Worm (Caenorhabditis elegans): ENCODE data around the gene T01C8.3.

- TF ChIP-seq ZK546.5 (tag; optimal IDR thresholded peaks at IDR 0.05) (no peak), nhr-28 (tag; optimal IDR thresholded peaks at IDR 0.05) (no peak), R02D3.7 (tag; optimal IDR thresholded peaks at IDR 0.05) (no peak)
These were observed 48.0 kb downstream of the T01C8.3 start for ce11 chrX:16734970-16735369.

All from whole organism, L3 larva.